Fruit fly (Drosophila melanogaster) whole organism, embryonic: Measurements from ENCODE around the gene CG42296.

ENCODE experiments used
- Atf-2 ChIP-seq: fragments of 200-800 bp; sonication (Bioruptor generic); optimal IDR thresholded peaks from 2 replicates; lab custom pipeline; 2016; ENCODE audit warnings: missing biosample characterization, missing genetic modification characterization
- CG11695 ChIP-seq: fragments of 200-800 bp; sonication (Bioruptor generic); IDR thresholded peaks from 3 replicates; pipeline ENCODE4 v1.3.6; 2022; ENCODE audit warnings: missing biosample characterization, missing genetic modification characterization
- CG12071 ChIP-seq: fragments of 200-800 bp; sonication (Bioruptor generic); optimal IDR thresholded peaks from 3 replicates; lab custom pipeline; 2018; ENCODE audit warnings: missing biosample characterization, mild to moderate bottlenecking, missing genetic modification characterization
- CG12219 ChIP-seq: fragments of 200-800 bp; sonication (Bioruptor generic); optimal IDR thresholded peaks from 3 replicates; lab custom pipeline; 2018; ENCODE audit warnings: missing biosample characterization, mild to moderate bottlenecking, missing genetic modification characterization
- CG12744 ChIP-seq: fragments of 200-800 bp; sonication (Bioruptor generic); optimal IDR thresholded peaks from 2 replicates; lab custom pipeline; 2016; ENCODE audit warnings: missing biosample characterization, missing genetic modification characterization
- CG13424 ChIP-seq: fragments of 200-800 bp; sonication (Bioruptor generic); optimal IDR thresholded peaks from 2 replicates; lab custom pipeline; 2019; ENCODE audit warnings: missing biosample characterization, mild to moderate bottlenecking, missing genetic modification characterization, moderate library complexity
- CG13894 ChIP-seq: fragments of 200-800 bp; sonication (Bioruptor generic); optimal IDR thresholded peaks from 3 replicates; lab custom pipeline; 2018; ENCODE audit warnings: missing biosample characterization, mild to moderate bottlenecking, missing genetic modification characterization, moderate library complexity
- CG14710 ChIP-seq: fragments of 200-800 bp; sonication (Bioruptor generic); optimal IDR thresholded peaks from 3 replicates; lab custom pipeline; 2019; ENCODE audit warnings: missing biosample characterization, mild to moderate bottlenecking, missing genetic modification characterization, moderate library complexity
- CG14965 ChIP-seq: fragments of 200-800 bp; sonication (Bioruptor generic); optimal IDR thresholded peaks from 2 replicates; lab custom pipeline; 2016; ENCODE audit warnings: missing biosample characterization, missing genetic modification characterization, borderline replicate concordance
- CG15601 ChIP-seq: fragments of 200-800 bp; sonication (Bioruptor generic); optimal IDR thresholded peaks from 3 replicates; lab custom pipeline; 2019; ENCODE audit warnings: missing biosample characterization, mild to moderate bottlenecking, missing genetic modification characterization, moderate library complexity
- CG17361 ChIP-seq: fragments of 200-800 bp; sonication (Bioruptor generic); IDR thresholded peaks from 3 replicates; pipeline ENCODE4 v1.3.6; 2022; ENCODE audit warnings: missing biosample characterization, missing genetic modification characterization
- CG1792 ChIP-seq: fragments of 200-800 bp; sonication (Bioruptor generic); optimal IDR thresholded peaks from 2 replicates; lab custom pipeline; 2016; ENCODE audit warnings: missing biosample characterization, missing genetic modification characterization
- CG18599 ChIP-seq: fragments of 200-800 bp; sonication (Bioruptor generic); optimal IDR thresholded peaks from 3 replicates; lab custom pipeline; 2017; ENCODE audit warnings: missing biosample characterization, missing genetic modification characterization, mild to moderate bottlenecking, moderate library complexity, missing genetic modification reagents
- CG30020 ChIP-seq: fragments of 200-800 bp; optimal IDR thresholded peaks from 2 replicates; lab custom pipeline; 2019; ENCODE audit warnings: missing biosample characterization, mild to moderate bottlenecking, missing genetic modification characterization, moderate library complexity
- CG3065 ChIP-seq: fragments of 200-800 bp; sonication (Bioruptor generic); optimal IDR thresholded peaks from 2 replicates; lab custom pipeline; 2016; ENCODE audit warnings: missing biosample characterization, missing genetic modification characterization
- CG31224 ChIP-seq: fragments of 200-800 bp; sonication (Bioruptor generic); IDR thresholded peaks from 2 replicates; pipeline ENCODE4 v1.3.6; 2022; ENCODE audit warnings: missing biosample characterization, missing genetic modification characterization
- CG3838 ChIP-seq: fragments of 200-800 bp; sonication (Bioruptor generic); optimal IDR thresholded peaks from 3 replicates; lab custom pipeline; 2016; ENCODE audit warnings: missing biosample characterization, missing genetic modification characterization
- CG4404 ChIP-seq: fragments of 200-800 bp; sonication (Bioruptor generic); IDR thresholded peaks from 2 replicates; pipeline ENCODE4 v1.3.6; 2022; ENCODE audit warnings: missing biosample characterization, missing genetic modification characterization
- CG4820 ChIP-seq: fragments of 200-800 bp; sonication (Bioruptor generic); optimal IDR thresholded peaks from 3 replicates; lab custom pipeline; 2016; ENCODE audit warnings: missing biosample characterization, missing genetic modification characterization
- CG5245 ChIP-seq: fragments of 200-800 bp; sonication (Bioruptor generic); optimal IDR thresholded peaks from 3 replicates; lab custom pipeline; 2016; ENCODE audit warnings: missing biosample characterization, missing genetic modification characterization
- CG6765 ChIP-seq: fragments of 200-800 bp; sonication (Bioruptor generic); optimal IDR thresholded peaks from 3 replicates; lab custom pipeline; 2017; ENCODE audit warnings: missing biosample characterization, mild to moderate bottlenecking, missing genetic modification characterization
- CG8089 ChIP-seq: fragments of 200-800 bp; sonication (Bioruptor generic); optimal IDR thresholded peaks from 3 replicates; lab custom pipeline; 2016; ENCODE audit warnings: missing biosample characterization, missing genetic modification characterization
- Dbx ChIP-seq: fragments of 200-800 bp; sonication (Bioruptor generic); IDR thresholded peaks from 3 replicates; pipeline ENCODE4 v1.3.6; 2022; ENCODE audit warnings: missing biosample characterization, missing genetic modification characterization
- Dip2 ChIP-seq: fragments of 200-800 bp; sonication (Bioruptor generic); IDR thresholded peaks from 2 replicates; pipeline ENCODE4 v1.3.6; 2022; ENCODE audit warnings: missing biosample characterization, missing genetic modification characterization
- Dp ChIP-seq: fragments of 200-800 bp; sonication (Bioruptor generic); optimal IDR thresholded peaks from 2 replicates; lab custom pipeline; 2018; ENCODE audit warnings: missing biosample characterization, mild to moderate bottlenecking, missing genetic modification characterization, moderate library complexity
- Dref ChIP-seq: fragments of 200-800 bp; sonication (Bioruptor generic); IDR thresholded peaks from 2 replicates; pipeline ENCODE4 v1.3.6; 2022; ENCODE audit warnings: missing biosample characterization, missing genetic modification characterization
- ERR ChIP-seq: fragments of 200-800 bp; sonication (Bioruptor generic); optimal IDR thresholded peaks from 2 replicates; lab custom pipeline; 2016; ENCODE audit warnings: missing biosample characterization, missing genetic modification characterization
- HHEX ChIP-seq: fragments of 200-800 bp; sonication (Bioruptor generic); optimal IDR thresholded peaks from 3 replicates; lab custom pipeline; 2017; ENCODE audit warnings: missing biosample characterization, mild to moderate bottlenecking, missing genetic modification characterization, missing genetic modification reagents
- Hr3 ChIP-seq: fragments of 200-800 bp; sonication (Bioruptor generic); optimal IDR thresholded peaks from 3 replicates; lab custom pipeline; 2016; ENCODE audit warnings: missing biosample characterization, missing genetic modification characterization
- Lim3 ChIP-seq: fragments of 200-800 bp; sonication (Bioruptor generic); IDR thresholded peaks from 2 replicates; pipeline ENCODE4 v1.3.6; 2022; ENCODE audit warnings: missing biosample characterization, missing genetic modification characterization
- Myb ChIP-seq: fragments of 200-800 bp; sonication (Bioruptor generic); optimal IDR thresholded peaks from 2 replicates; lab custom pipeline; 2016; ENCODE audit warnings: missing biosample characterization, missing genetic modification characterization
- NFAT ChIP-seq: fragments of 200-800 bp; sonication (Bioruptor generic); IDR thresholded peaks from 2 replicates; pipeline ENCODE4 v1.3.6; 2022; ENCODE audit warnings: missing biosample characterization, missing genetic modification characterization
- NK7.1 ChIP-seq: fragments of 200-800 bp; sonication (Bioruptor generic); optimal IDR thresholded peaks from 3 replicates; lab custom pipeline; 2016; ENCODE audit warnings: missing biosample characterization, missing genetic modification characterization
- Nf-YA ChIP-seq: fragments of 200-800 bp; sonication (Bioruptor generic); IDR thresholded peaks from 2 replicates; pipeline ENCODE4 v1.3.6; 2022; ENCODE audit warnings: missing biosample characterization, missing genetic modification characterization
- Side ChIP-seq: fragments of 200-800 bp; sonication (Bioruptor generic); optimal IDR thresholded peaks from 2 replicates; lab custom pipeline; 2016; ENCODE audit warnings: missing biosample characterization, missing genetic modification characterization
- Tbp ChIP-seq: fragments of >200 bp; optimal IDR thresholded peaks from 2 replicates; lab custom pipeline; 2018; ENCODE audit warnings: missing biosample characterization, missing genetic modification characterization
- cato ChIP-seq: fragments of 200-800 bp; sonication (Bioruptor generic); optimal IDR thresholded peaks from 2 replicates; lab custom pipeline; 2016; ENCODE audit warnings: missing biosample characterization, missing genetic modification characterization, borderline replicate concordance
- cwo ChIP-seq: fragments of 200-800 bp; sonication (Bioruptor generic); optimal IDR thresholded peaks from 3 replicates; lab custom pipeline; 2017; ENCODE audit warnings: missing biosample characterization, missing genetic modification characterization, mild to moderate bottlenecking, moderate library complexity, missing genetic modification reagents
- dmrt11E ChIP-seq: fragments of 200-800 bp; sonication (Bioruptor generic); optimal IDR thresholded peaks from 3 replicates; lab custom pipeline; 2018; ENCODE audit warnings: missing biosample characterization, mild to moderate bottlenecking, missing genetic modification characterization, moderate library complexity
- ems ChIP-seq: fragments of 200-800 bp; sonication (Bioruptor generic); optimal IDR thresholded peaks from 3 replicates; lab custom pipeline; 2016; ENCODE audit warnings: missing biosample characterization, missing genetic modification characterization
- grau ChIP-seq: fragments of 200-800 bp; optimal IDR thresholded peaks from 3 replicates; lab custom pipeline; 2019; ENCODE audit warnings: missing biosample characterization, mild to moderate bottlenecking, missing genetic modification characterization, moderate library complexity
- jigr1 ChIP-seq: fragments of 200-800 bp; sonication (Bioruptor generic); IDR thresholded peaks from 3 replicates; pipeline ENCODE4 v1.3.6; 2022; ENCODE audit warnings: missing biosample characterization, missing genetic modification characterization
- mirr ChIP-seq: fragments of 200-800 bp; sonication (Bioruptor generic); optimal IDR thresholded peaks from 3 replicates; lab custom pipeline; 2018; ENCODE audit warnings: missing biosample characterization, mild to moderate bottlenecking, missing genetic modification characterization
- pita ChIP-seq: fragments of 200-800 bp; sonication (Bioruptor generic); optimal IDR thresholded peaks from 2 replicates; lab custom pipeline; 2017; ENCODE audit warnings: missing biosample characterization, mild to moderate bottlenecking, missing genetic modification characterization
- ranshi ChIP-seq: fragments of 200-800 bp; sonication (Bioruptor generic); IDR thresholded peaks from 2 replicates; pipeline ENCODE4 v1.3.6; 2022; ENCODE audit warnings: missing biosample characterization, missing genetic modification characterization
- sd ChIP-seq: fragments of 200-800 bp; sonication (Bioruptor generic); optimal IDR thresholded peaks from 3 replicates; lab custom pipeline; 2018; ENCODE audit warnings: missing biosample characterization, mild to moderate bottlenecking, missing genetic modification characterization, moderate library complexity
- sima ChIP-seq: fragments of 200-800 bp; sonication (Bioruptor generic); optimal IDR thresholded peaks from 2 replicates; lab custom pipeline; 2016; ENCODE audit warnings: missing biosample characterization, missing genetic modification characterization
- sob ChIP-seq: fragments of 200-800 bp; sonication (Bioruptor generic); IDR thresholded peaks from 2 replicates; pipeline ENCODE4 v1.3.6; 2022; ENCODE audit warnings: missing biosample characterization, missing genetic modification characterization
- toy ChIP-seq: fragments of 200-800 bp; sonication (Bioruptor generic); IDR thresholded peaks from 2 replicates; pipeline ENCODE4 v1.3.6; 2022; ENCODE audit warnings: missing biosample characterization, missing genetic modification characterization
- zfh2 ChIP-seq: fragments of 200-800 bp; sonication (Bioruptor generic); optimal IDR thresholded peaks from 2 replicates; lab custom pipeline; 2016; ENCODE audit warnings: missing biosample characterization, missing genetic modification characterization

Gene CG42296

dm6 chr2L:2008980-2009954, 26.6 kb downstream of the CG42296 start, which contains the start of gene CG4238 (continued):
- TF ChIP-seq CG5245 (GFP tag; lab: Kevin White, UChicago) (no peak), HHEX (GFP tag; lab: Kevin White, UChicago) (no peak), CG4404 (GFP tag; lab: Robert Waterston, UW) (no peak), Lim3 (GFP tag; lab: Robert Waterston, UW) (no peak), CG6765 (GFP tag; lab: Kevin White, UChicago) (no peak), NK7.1 (GFP tag; lab: Kevin White, UChicago) (no peak), cato (GFP tag; lab: Kevin White, UChicago) (no peak), sob (GFP tag; lab: Robert Waterston, UW) (no peak), CG12744 (GFP tag; lab: Kevin White, UChicago) (no peak), Dip2 (GFP tag; lab: Robert Waterston, UW) (no peak), CG3838 (GFP tag; lab: Kevin White, UChicago) (no peak), CG4820 (GFP tag; lab: Kevin White, UChicago) (no peak), Tbp (no peak), Hr3 (no peak), CG13894 (tag; lab: Kevin White, UChicago) (peak; percentile 4), CG14710 (tag; lab: Kevin White, UChicago) (peak; percentile 31), CG17361 (GFP tag; lab: Robert Waterston, UW) (no peak), CG15601 (tag; lab: Kevin White, UChicago) (peak; percentile 25), CG3065 (GFP tag; lab: Kevin White, UChicago) (no peak), mirr (GFP tag; lab: Kevin White, UChicago) (no peak), CG12219 (no peak), ERR (GFP tag; lab: Kevin White, UChicago) (no peak), CG31224 (no peak), CG12071 (no peak), sd (peak; percentile 99), jigr1 (no peak), ems (no peak), CG13424 (tag; lab: Kevin White, UChicago) (no peak), CG1792 (GFP tag; lab: Kevin White, UChicago) (no peak), Nf-YA (GFP tag; lab: Robert Waterston, UW) (no peak), Atf-2 (GFP tag; lab: Kevin White, UChicago) (no peak), CG30020 (no peak), ranshi (GFP tag; lab: Robert Waterston, UW) (no peak), Side (GFP tag; lab: Kevin White, UChicago) (no peak), dmrt11E (tag; lab: Kevin White, UChicago) (no peak), CG14965 (GFP tag; lab: Kevin White, UChicago) (no peak), Dbx (GFP tag; lab: Robert Waterston, UW) (no peak), cwo (GFP tag; lab: Kevin White, UChicago) (no peak), Myb (GFP tag; lab: Kevin White, UChicago) (peak; percentile 24), sima (no peak), CG8089 (GFP tag; lab: Kevin White, UChicago) (no peak), grau (no peak), Dref (GFP tag; lab: Robert Waterston, UW) (peak; percentile 46), toy (GFP tag; lab: Robert Waterston, UW) (no peak), CG11695 (no peak), pita (GFP tag; lab: Kevin White, UChicago) (peak; percentile 80), zfh2 (GFP tag; lab: Kevin White, UChicago) (no peak), Dp (GFP tag; lab: Kevin White, UChicago) (peak; percentile 42), NFAT (GFP tag; lab: Robert Waterston, UW) (no peak), CG18599 (GFP tag; lab: Kevin White, UChicago) (no peak)
